Worm (Caenorhabditis elegans): ENCODE results near the gene C42D4.18.

C42D4.18 gene

ce11 chrIV:7184597-7184996 is 18.0 kb downstream of the C42D4.18 start, which contains the start of gene clec-179:
TSS of gene clec-179 (minus strand) at chrIV:7184697.
- no peak for TF ChIP-seq sup-37 (GFP tag; optimal IDR thresholded peaks at IDR 0.05)
- TF ChIP-seq zag-1 (tag; optimal IDR thresholded peaks at IDR 0.05): no peak
- TF ChIP-seq jun-1 (tag; optimal IDR thresholded peaks at IDR 0.05): no peak
- TF ChIP-seq lin-39 (tag; optimal IDR thresholded peaks at IDR 0.05): no peak
- TF ChIP-seq nhr-77 (tag; optimal IDR thresholded peaks at IDR 0.05): no peak
- TF ChIP-seq nhr-28 (tag; optimal IDR thresholded peaks at IDR 0.05): no peak
- no peak for TF ChIP-seq dpl-1 (GFP tag; optimal IDR thresholded peaks at IDR 0.05)
- TF ChIP-seq elt-3 (tag; optimal IDR thresholded peaks at IDR 0.05): no peak
- TF ChIP-seq fos-1 (tag; optimal IDR thresholded peaks at IDR 0.05): no peak
- TF ChIP-seq aly-2 (tag; optimal IDR thresholded peaks at IDR 0.05): no peak
- no peak for TF ChIP-seq swsn-7 (tag; optimal IDR thresholded peaks at IDR 0.05)
- no peak for TF ChIP-seq ets-5 (GFP tag; IDR thresholded peaks at IDR 0.05)
- TF ChIP-seq nhr-12 (tag; optimal IDR thresholded peaks at IDR 0.05): no peak
- TF ChIP-seq hlh-4 (tag; optimal IDR thresholded peaks at IDR 0.05): no peak
- no peak for TF ChIP-seq unc-130 (tag; optimal IDR thresholded peaks at IDR 0.05)
- no peak for TF ChIP-seq mdl-1 (tag; optimal IDR thresholded peaks at IDR 0.05)
- TF ChIP-seq nhr-11 (tag; optimal IDR thresholded peaks at IDR 0.05): no peak
- TF ChIP-seq C04F5.9 (tag; optimal IDR thresholded peaks at IDR 0.05): no peak

- no peak for TF ChIP-seq hlh-4 (tag; optimal IDR thresholded peaks at IDR 0.05)
- no peak for TF ChIP-seq tlp-1 (tag; optimal IDR thresholded peaks at IDR 0.05)
- no peak for TF ChIP-seq snu-23 (GFP tag; optimal IDR thresholded peaks at IDR 0.05)
- no peak for TF ChIP-seq blmp-1 (tag; optimal IDR thresholded peaks at IDR 0.05)
- TF ChIP-seq fkh-10 (GFP tag; optimal IDR thresholded peaks at IDR 0.05): no peak
- no peak for TF ChIP-seq mef-2 (tag; optimal IDR thresholded peaks at IDR 0.05)
- no peak for TF ChIP-seq efl-1 (optimal IDR thresholded peaks at IDR 0.05)
- no peak for TF ChIP-seq efl-1 (GFP tag; optimal IDR thresholded peaks at IDR 0.05 in 1 of 2)
- no peak for TF ChIP-seq lir-3 (tag; optimal IDR thresholded peaks at IDR 0.05; ENCODE audit: poor library complexity)
- no peak for TF ChIP-seq hpl-2 (GFP tag; optimal IDR thresholded peaks at IDR 0.05)
- no peak for TF ChIP-seq xbp-1 (tag; optimal IDR thresholded peaks at IDR 0.05)
- TF ChIP-seq lin-15B (tag; optimal IDR thresholded peaks at IDR 0.05): no peak
- no peak for TF ChIP-seq snpc-4 (tag; optimal IDR thresholded peaks at IDR 0.05)
Measured at ce11 chrIV:7186756-7187155, 20.2 kb downstream of the C42D4.18 start, which contains the start of gene str-249. TSS of gene str-249 (minus strand) at chrIV:7186856.

ce11 chrIV:7188030-7188429 is 21.4 kb downstream of the C42D4.18 start, which contains the start of gene C42D4.13:
TSS of gene C42D4.13 (minus strand) at chrIV:7188130.
- TF ChIP-seq hlh-4 (tag; optimal IDR thresholded peaks at IDR 0.05) (no peak), fos-1 (tag; optimal IDR thresholded peaks at IDR 0.05) (no peak), unc-130 (tag; optimal IDR thresholded peaks at IDR 0.05) (no peak), snu-23 (GFP tag; optimal IDR thresholded peaks at IDR 0.05) (no peak), ces-1 (GFP tag; optimal IDR thresholded peaks at IDR 0.05) (no peak)

- TF ChIP-seq fkh-10 (GFP tag; optimal IDR thresholded peaks at IDR 0.05): peak; percentile 54
- peak in 1 of 2 experiments; percentile 31 for TF ChIP-seq lsy-2 (tag; optimal IDR thresholded peaks at IDR 0.05)
- no peak for TF ChIP-seq unc-30 (tag; optimal IDR thresholded peaks at IDR 0.05)
- TF ChIP-seq C16A3.4 (tag; optimal IDR thresholded peaks at IDR 0.05): peak; percentile 37
- TF ChIP-seq nhr-19 (GFP tag; conservative IDR thresholded peaks at IDR 0.05): peak; percentile 40
- TF ChIP-seq alr-1 (tag; optimal IDR thresholded peaks at IDR 0.05; ENCODE audit: borderline replicate concordance): no peak
- no peak for TF ChIP-seq ces-1 (GFP tag; optimal IDR thresholded peaks at IDR 0.05)
- peak; percentile 9 for TF ChIP-seq lin-13 (GFP tag; optimal IDR thresholded peaks at IDR 0.05)
- no peak for TF ChIP-seq ceh-82 (tag; optimal IDR thresholded peaks at IDR 0.05)
- TF ChIP-seq swsn-7 (tag; optimal IDR thresholded peaks at IDR 0.05): peak; percentile 2
- peak in 1 of 2 experiments; percentile 25 for TF ChIP-seq efl-1 (optimal IDR thresholded peaks at IDR 0.05)
- TF ChIP-seq efl-1 (GFP tag; optimal IDR thresholded peaks at IDR 0.05 in 1 of 2): no peak
- no peak for TF ChIP-seq pag-3 (tag; optimal IDR thresholded peaks at IDR 0.05; ENCODE audit: borderline replicate concordance, insufficient read depth)
- TF ChIP-seq nhr-12 (tag; optimal IDR thresholded peaks at IDR 0.05): no peak
- TF ChIP-seq nhr-20 (tag; optimal IDR thresholded peaks at IDR 0.05): peak; percentile 84
- TF ChIP-seq rnt-1 (tag; optimal IDR thresholded peaks at IDR 0.05): no peak
- TF ChIP-seq ceh-8 (GFP tag; optimal IDR thresholded peaks at IDR 0.05): no peak
- no peak for TF ChIP-seq zip-4 (GFP tag; optimal IDR thresholded peaks at IDR 0.05)
- peak; percentile 6 for TF ChIP-seq fos-1 (tag; optimal IDR thresholded peaks at IDR 0.05)
- no peak for TF ChIP-seq egl-27 (tag; optimal IDR thresholded peaks at IDR 0.05)
- TF ChIP-seq elt-3 (tag; optimal IDR thresholded peaks at IDR 0.05): peak in 5 of 6 experiments; percentile 55 to 98 (median 90)
- peak; percentile 77 for TF ChIP-seq nhr-90 (tag; optimal IDR thresholded peaks at IDR 0.05; ENCODE audit: poor library complexity)
Measured at ce11 chrIV:7188528-7189422, 22.2 kb downstream of the C42D4.18 start, which contains the start of gene srlf-7. TSS of gene srlf-7 (plus strand) at chrIV:7189287.

Measured in whole organism, L1 larva.